Worm (Caenorhabditis elegans) whole organism, early embryonic: Measurements from ENCODE around the gene pqn-48.

Source experiments
- B0310.2 ChIP-seq: sonication (generic microtip); optimal IDR thresholded peaks from 2 replicates; lab custom pipeline; 2016; ENCODE audit warnings: mild to moderate bottlenecking, missing genetic modification characterization, missing compliant biosample characterization
- F13C5.2 ChIP-seq: sonication (generic microtip); optimal IDR thresholded peaks from 2 replicates; lab custom pipeline; 2017; ENCODE audit warnings: mild to moderate bottlenecking, missing genetic modification characterization, inconsistent platforms, missing compliant biosample characterization
- aly-1 ChIP-seq: sonication (generic microtip); optimal IDR thresholded peaks from 2 replicates; lab custom pipeline; 2016; ENCODE audit warnings: missing genetic modification characterization, missing compliant biosample characterization
- ama-1 ChIP-seq: fragments of 150-350 bp; optimal IDR thresholded peaks from 2 replicates; lab custom pipeline; 2014
- ceh-13 ChIP-seq: fragments of 200-800 bp; sonication (Bioruptor generic); optimal IDR thresholded peaks from 2 replicates; lab custom pipeline; 2018; ENCODE audit warnings: mild to moderate bottlenecking, missing genetic modification characterization, missing compliant biosample characterization
- ceh-36 ChIP-seq: sonication (generic microtip); optimal IDR thresholded peaks from 2 replicates; lab custom pipeline; 2016; ENCODE audit warnings: missing genetic modification characterization, inconsistent platforms, missing compliant biosample characterization
- ets-7 ChIP-seq: sonication (generic microtip); optimal IDR thresholded peaks from 2 replicates; lab custom pipeline; 2016; ENCODE audit warnings: missing genotype, missing genetic modification characterization, missing compliant biosample characterization
- flt-1 ChIP-seq: fragments of 200-800 bp; sonication (Bioruptor generic); IDR thresholded peaks from 2 replicates; pipeline ENCODE4 v1.3.6; 2022; ENCODE audit warnings: missing genetic modification characterization, missing compliant biosample characterization
- hmbx-1 ChIP-seq: sonication (generic microtip); optimal IDR thresholded peaks from 2 replicates; lab custom pipeline; 2016; ENCODE audit warnings: mild to moderate bottlenecking, missing genetic modification characterization, missing compliant biosample characterization
- hmg-4 ChIP-seq: fragments of 200-800 bp; sonication (Bioruptor generic); optimal IDR thresholded peaks from 2 replicates; lab custom pipeline; 2018; ENCODE audit warnings: mild to moderate bottlenecking, missing genetic modification characterization, missing compliant biosample characterization
- hnd-1 ChIP-seq: sonication (generic microtip); optimal IDR thresholded peaks from 2 replicates; lab custom pipeline; 2016; ENCODE audit warnings: missing genetic modification characterization, missing compliant biosample characterization
- pes-1 ChIP-seq: fragments of 200-800 bp; sonication (Bioruptor generic); IDR thresholded peaks from 2 replicates; pipeline ENCODE4 v1.3.6; 2022; ENCODE audit warnings: missing genetic modification reagents, missing genetic modification characterization, missing compliant biosample characterization
- scrt-1 ChIP-seq: fragments of 200-800 bp; sonication (Bioruptor generic); IDR thresholded peaks from 2 replicates; pipeline ENCODE4 v1.3.6; 2022; ENCODE audit warnings: missing genetic modification characterization, missing compliant biosample characterization
- sea-1 ChIP-seq: fragments of 200-800 bp; sonication (Bioruptor generic); conservative IDR thresholded peaks from 2 replicates; pipeline ENCODE4 v1.3.6; 2022; ENCODE audit warnings: missing genetic modification characterization, missing compliant biosample characterization
- tbx-11 ChIP-seq: fragments of 200-800 bp; sonication (Bioruptor generic); IDR thresholded peaks from 2 replicates; pipeline ENCODE4 v1.3.6; 2022; ENCODE audit warnings: missing genetic modification characterization, missing compliant biosample characterization
- tbx-37 ChIP-seq: fragments of 200-800 bp; sonication (Bioruptor generic); conservative IDR thresholded peaks from 2 replicates; pipeline ENCODE4 v1.3.6; 2022; ENCODE audit warnings: missing genetic modification reagents, missing genetic modification characterization, missing compliant biosample characterization
- tra-4 ChIP-seq: sonication (generic microtip); optimal IDR thresholded peaks from 2 replicates; lab custom pipeline; 2017; ENCODE audit warnings: missing genetic modification characterization, missing compliant biosample characterization

The pqn-48 gene

DNA sequence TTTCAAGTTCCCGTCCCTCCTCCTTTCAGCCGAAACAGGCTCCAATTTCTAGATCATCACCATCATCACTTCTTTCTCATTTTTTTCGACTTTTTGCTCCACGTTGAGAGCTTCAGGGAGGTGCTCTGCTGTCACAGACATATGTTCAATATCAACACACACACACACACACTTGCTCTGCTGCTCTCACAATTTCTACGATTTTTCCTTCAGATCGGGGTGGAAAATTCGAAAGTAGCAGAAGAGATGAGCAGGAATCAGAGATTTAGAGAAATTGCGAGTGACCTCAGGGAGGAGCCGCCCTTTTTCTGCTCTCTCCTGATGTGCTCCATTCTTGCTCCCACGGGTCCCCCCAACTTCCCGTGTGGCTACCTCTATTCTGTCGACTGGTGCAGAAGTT, at the start of gene pqn-48:
Gene pqn-48, plus strand, starts transcription at position 344 of the 400 bp plus-strand sequence.
- TF ChIP-seq tbx-11: no peak
- no peak for TF ChIP-seq hnd-1 (tag; lab: Kevin White, UChicago)
- no peak for TF ChIP-seq B0310.2
- no peak for TF ChIP-seq aly-1 (tag; lab: Kevin White, UChicago)
- TF ChIP-seq ceh-13 (GFP tag; lab: Kevin White, UChicago): no peak
- TF ChIP-seq pes-1 (GFP tag; lab: Robert Waterston, UW): no peak
- TF ChIP-seq tra-4 (tag; lab: Kevin White, UChicago): no peak
- TF ChIP-seq sea-1: no peak
- TF ChIP-seq F13C5.2 (tag; lab: Kevin White, UChicago): no peak

- TF ChIP-seq scrt-1: no peak
- TF ChIP-seq ceh-36 (tag; lab: Kevin White, UChicago): no peak
- no peak for TF ChIP-seq aly-1 (tag; lab: Kevin White, UChicago)
- no peak for TF ChIP-seq ama-1
- no peak for TF ChIP-seq ets-7 (tag; lab: Kevin White, UChicago)
- no peak for TF ChIP-seq F13C5.2 (tag; lab: Kevin White, UChicago)
- TF ChIP-seq tbx-37 (GFP tag; lab: Robert Waterston, UW): no peak
- TF ChIP-seq hmg-4 (GFP tag; lab: Kevin White, UChicago): no peak
- no peak for TF ChIP-seq B0310.2
- TF ChIP-seq tbx-11: no peak
- TF ChIP-seq hnd-1 (tag; lab: Kevin White, UChicago): no peak
- no peak for TF ChIP-seq flt-1 (GFP tag; lab: Robert Waterston, UW)
- TF ChIP-seq sea-1: no peak
- no peak for TF ChIP-seq ceh-13 (GFP tag; lab: Kevin White, UChicago)
- no peak for TF ChIP-seq tra-4 (tag; lab: Kevin White, UChicago)
Observed at ce11 chrII:3989627-3990367, 48.9 kb upstream of the pqn-48 start, which contains the start of gene Y14H12A.2. Gene Y14H12A.2, minus strand, starts transcription at chrII:3989677.

- TF ChIP-seq ceh-13 (GFP tag; lab: Kevin White, UChicago) (no peak), hmg-4 (GFP tag; lab: Kevin White, UChicago) (no peak), ama-1 (no peak), B0310.2 (no peak), hnd-1 (tag; lab: Kevin White, UChicago) (no peak), sea-1 (no peak), aly-1 (tag; lab: Kevin White, UChicago) (no peak), hmbx-1 (no peak), tbx-37 (GFP tag; lab: Robert Waterston, UW) (no peak), tbx-11 (no peak), scrt-1 (no peak), ceh-36 (tag; lab: Kevin White, UChicago) (no peak), F13C5.2 (tag; lab: Kevin White, UChicago) (no peak), pes-1 (GFP tag; lab: Robert Waterston, UW) (no peak), tra-4 (tag; lab: Kevin White, UChicago) (no peak), flt-1 (GFP tag; lab: Robert Waterston, UW) (no peak), ets-7 (tag; lab: Kevin White, UChicago) (no peak)
Observed at ce11 chrII:3990706-3991105, 48.0 kb upstream of the pqn-48 start.

DNA sequence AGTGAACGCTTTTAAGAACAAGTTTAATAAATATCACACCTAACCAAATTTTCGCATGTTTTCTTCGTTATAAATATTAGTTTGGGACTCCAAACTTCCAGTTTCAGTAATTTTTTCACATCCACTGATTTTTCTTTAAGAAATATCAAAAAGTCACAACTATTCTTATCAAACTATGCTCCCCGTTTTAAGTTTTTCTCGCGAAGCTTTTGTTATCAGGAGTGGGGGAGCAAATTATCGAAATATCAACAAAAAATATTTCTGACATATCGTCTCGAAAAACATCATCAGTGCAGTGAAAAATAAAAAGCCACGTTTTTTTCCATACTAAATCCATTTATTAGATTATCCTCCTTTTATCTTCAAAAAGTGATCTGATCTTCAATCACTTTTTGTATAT, 46.7 kb upstream of the pqn-48 start:
- TF ChIP-seq tra-4 (tag; lab: Kevin White, UChicago) (no peak), ceh-36 (tag; lab: Kevin White, UChicago) (no peak), B0310.2 (no peak), sea-1 (no peak), tbx-11 (no peak), hmg-4 (GFP tag; lab: Kevin White, UChicago) (no peak), hmbx-1 (no peak), tbx-37 (GFP tag; lab: Robert Waterston, UW) (no peak), pes-1 (GFP tag; lab: Robert Waterston, UW) (no peak), ets-7 (tag; lab: Kevin White, UChicago) (no peak), ceh-13 (GFP tag; lab: Kevin White, UChicago) (no peak), hnd-1 (tag; lab: Kevin White, UChicago) (no peak), aly-1 (tag; lab: Kevin White, UChicago) (no peak), scrt-1 (no peak), flt-1 (GFP tag; lab: Robert Waterston, UW) (no peak), ama-1 (no peak), F13C5.2 (tag; lab: Kevin White, UChicago) (no peak)

DNA sequence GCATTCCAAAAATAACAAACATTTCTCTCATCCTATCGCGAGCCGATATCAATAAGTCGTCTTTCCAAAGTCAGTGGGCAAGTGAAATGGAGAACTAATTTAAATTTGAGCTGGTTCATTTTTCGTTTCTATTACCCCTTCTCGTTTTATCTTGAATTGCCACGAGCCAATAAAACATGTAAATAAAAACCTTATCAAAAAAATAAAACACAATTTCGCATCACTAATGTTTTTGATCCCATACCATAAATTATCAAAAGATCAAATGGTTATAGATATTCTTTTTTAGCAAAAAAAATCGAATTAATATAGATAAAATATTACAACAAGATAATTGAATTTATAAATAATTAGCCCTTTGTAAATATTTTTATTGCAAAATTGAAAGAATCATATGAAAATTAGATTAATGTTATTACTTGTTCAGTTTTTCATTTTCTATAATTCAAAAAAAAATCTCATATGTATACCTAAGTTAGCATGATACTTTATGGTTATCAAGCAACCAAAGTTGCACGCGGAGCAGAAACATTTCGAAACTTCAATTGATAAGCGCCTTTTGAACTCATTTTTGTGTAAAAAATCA, 45.9 kb upstream of the pqn-48 start, which contains the start of gene Y14H12A.1:
Gene Y14H12A.1, plus strand, starts transcription at position 536 of the 586 bp plus-strand sequence.
- TF ChIP-seq scrt-1 (no peak), tbx-37 (GFP tag; lab: Robert Waterston, UW) (no peak), hmbx-1 (no peak), hmg-4 (GFP tag; lab: Kevin White, UChicago) (no peak), F13C5.2 (tag; lab: Kevin White, UChicago) (no peak), tbx-11 (no peak), tra-4 (tag; lab: Kevin White, UChicago) (no peak), sea-1 (no peak)

- TF ChIP-seq ets-7 (tag; lab: Kevin White, UChicago) (no peak), ama-1 (no peak), flt-1 (GFP tag; lab: Robert Waterston, UW) (no peak), B0310.2 (no peak), tra-4 (tag; lab: Kevin White, UChicago) (no peak), hnd-1 (tag; lab: Kevin White, UChicago) (no peak), pes-1 (GFP tag; lab: Robert Waterston, UW) (no peak), F13C5.2 (tag; lab: Kevin White, UChicago) (no peak), ceh-13 (GFP tag; lab: Kevin White, UChicago) (no peak), scrt-1 (no peak), hmbx-1 (no peak), hmg-4 (GFP tag; lab: Kevin White, UChicago) (no peak), ceh-36 (tag; lab: Kevin White, UChicago) (no peak), tbx-11 (no peak), sea-1 (no peak), tbx-37 (GFP tag; lab: Robert Waterston, UW) (no peak)
Observed at ce11 chrII:3996005-3996404, 42.7 kb upstream of the pqn-48 start, which contains the start of gene clc-22. Gene clc-22, minus strand, starts transcription at chrII:3996075.
